Worm (Caenorhabditis elegans): ENCODE data around the gene pink-1.
A peak's percentile ranks its signal among the peaks of the same experiment; 100 is the strongest.

DNA sequence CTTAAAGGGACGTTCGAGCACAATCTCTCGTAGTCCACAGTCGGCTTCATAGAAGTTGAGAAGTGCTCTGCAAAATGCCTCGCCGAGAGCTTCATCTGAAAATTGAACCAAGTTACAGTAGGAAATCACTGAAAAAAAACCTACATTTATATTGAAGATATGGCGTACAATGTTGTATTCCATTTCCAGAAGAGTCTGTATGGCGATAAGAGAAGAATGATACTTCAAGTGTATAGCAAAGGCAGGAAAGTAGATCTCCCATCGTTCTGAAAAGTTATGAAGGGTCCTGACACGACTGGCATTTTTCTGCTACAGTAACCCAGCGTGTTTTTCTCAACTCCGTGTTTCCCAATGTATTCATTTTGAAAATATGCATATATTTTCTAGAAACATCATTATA is 11.2 kb downstream of the pink-1 start:
- TF ChIP-seq sea-2 (GFP tag; optimal IDR thresholded peaks at IDR 0.05) (no peak), mml-1 (tag; optimal IDR thresholded peaks at IDR 0.05) (no peak), ztf-11 (tag; optimal IDR thresholded peaks at IDR 0.05) (no peak), nhr-23 (tag; optimal IDR thresholded peaks at IDR 0.05) (peak; percentile 0), pqm-1 (tag; optimal IDR thresholded peaks at IDR 0.05) (no peak), ceh-9 (tag; optimal IDR thresholded peaks at IDR 0.05) (no peak)
